Worm (Caenorhabditis elegans) whole organism, L1 larva: Measurements from ENCODE around the gene F54D12.8.

Source experiments
- C04F5.9 ChIP-seq: sonication (generic microtip); optimal IDR thresholded peaks from 2 replicates; lab custom pipeline; 2016; ENCODE audit warnings: missing genetic modification characterization, missing compliant biosample characterization
- F16B12.6 ChIP-seq: fragments of 150-350 bp; optimal IDR thresholded peaks from 2 replicates; lab custom pipeline; 2014; ENCODE audit warnings: missing biosample characterization, missing genetic modification characterization
- Y116A8C.19 ChIP-seq: sonication (generic microtip); optimal IDR thresholded peaks from 2 replicates; lab custom pipeline; 2016; ENCODE audit warnings: missing compliant biosample characterization, missing genetic modification characterization, borderline replicate concordance
- alr-1 ChIP-seq: fragments of 200-800 bp; sonication (Bioruptor generic); optimal IDR thresholded peaks from 2 replicates; lab custom pipeline; 2018; ENCODE audit warnings: borderline replicate concordance, mild to moderate bottlenecking, missing genetic modification characterization, missing compliant biosample characterization
- aly-2 ChIP-seq: fragments of 150-350 bp; optimal IDR thresholded peaks from 2 replicates; lab custom pipeline; 2014; ENCODE audit warnings: missing biosample characterization, missing genetic modification characterization
- ama-1 ChIP-seq: fragments of 150-350 bp; optimal IDR thresholded peaks from 2 replicates; lab custom pipeline; 2014
- ceh-82 ChIP-seq, 3 experiments: fragments of 150-350 bp in 1 of 3; sonication (generic microtip) in 2 of 3; optimal IDR thresholded peaks; 2 replicates each; lab custom pipeline; 2014 to 2017; ENCODE audit warnings: missing biosample characterization in 3 of 3, missing genetic modification characterization in 3 of 3
- ceh-90 ChIP-seq: sonication (generic microtip); optimal IDR thresholded peaks from 2 replicates; lab custom pipeline; 2016; ENCODE audit warnings: missing genetic modification characterization, missing compliant biosample characterization
- ces-1 ChIP-seq: fragments of 150-350 bp; optimal IDR thresholded peaks from 2 replicates; lab custom pipeline; 2014; ENCODE audit warnings: missing biosample characterization, missing genetic modification reagents, missing genetic modification characterization
- dsc-1 ChIP-seq: sonication (generic microtip); optimal IDR thresholded peaks from 2 replicates; lab custom pipeline; 2016; ENCODE audit warnings: mild to moderate bottlenecking, missing genetic modification characterization, missing compliant biosample characterization
- efl-1 ChIP-seq, 4 experiments: fragments of 150-350 bp; optimal IDR thresholded peaks in 3 of 4; peaks in 1 of 4; 1 replicate in 1 of 4; 2 replicates in 3 of 4; lab custom pipeline; 2014; ENCODE audit warnings: missing biosample characterization in 2 of 4, missing genetic modification characterization in 2 of 4, missing genetic modification reagents in 2 of 4
- efl-3 ChIP-seq: fragments of 200-800 bp; sonication (Bioruptor generic); optimal IDR thresholded peaks from 2 replicates; lab custom pipeline; 2018; ENCODE audit warnings: mild to moderate bottlenecking, missing genetic modification characterization, missing compliant biosample characterization
- egl-13 ChIP-seq: sonication (generic microtip); optimal IDR thresholded peaks from 2 replicates; lab custom pipeline; 2016; ENCODE audit warnings: missing genotype, missing genetic modification reagents, missing genetic modification characterization, missing compliant biosample characterization
- egl-27 ChIP-seq, 2 experiments: fragments of 150-350 bp in 1 of 2; sonication (generic microtip); optimal IDR thresholded peaks; 3 replicates each; lab custom pipeline; 2017 to 2018; ENCODE audit warnings: missing biosample characterization in 2 of 2, missing genetic modification characterization in 2 of 2, missing genetic modification reagents in 2 of 2
- elt-2 ChIP-seq: sonication (generic microtip); optimal IDR thresholded peaks from 2 replicates; lab custom pipeline; 2016; ENCODE audit warnings: missing genetic modification characterization, mild to moderate bottlenecking, inconsistent platforms, missing compliant biosample characterization, missing genetic modification reagents
- elt-3 ChIP-seq, 6 experiments: fragments of 150-350 bp in 1 of 6; sonication (generic microtip); optimal IDR thresholded peaks; 2 replicates each; lab custom pipeline; 2017 to 2018; ENCODE audit warnings: missing biosample characterization in 6 of 6, missing genetic modification characterization in 6 of 6, inconsistent platforms in 1 of 6
- fkh-10 ChIP-seq: sonication (generic microtip); optimal IDR thresholded peaks from 2 replicates; lab custom pipeline; 2017; ENCODE audit warnings: missing biosample characterization, missing genetic modification reagents, missing genetic modification characterization
- fkh-4 ChIP-seq: sonication (generic microtip); optimal IDR thresholded peaks from 2 replicates; lab custom pipeline; 2016; ENCODE audit warnings: missing compliant biosample characterization, missing genetic modification characterization, borderline replicate concordance
- fos-1 ChIP-seq: fragments of 150-350 bp; optimal IDR thresholded peaks from 2 replicates; lab custom pipeline; 2014; ENCODE audit warnings: missing biosample characterization, missing genetic modification characterization
- grh-1 ChIP-seq: fragments of 200-800 bp; sonication (Bioruptor generic); IDR thresholded peaks from 2 replicates; pipeline ENCODE4 v1.3.6; 2022; ENCODE audit warnings: missing genetic modification reagents, missing genetic modification characterization, missing compliant biosample characterization
- irx-1 ChIP-seq: sonication (generic microtip); optimal IDR thresholded peaks from 2 replicates; lab custom pipeline; 2016; ENCODE audit warnings: missing genetic modification characterization, missing compliant biosample characterization
- jun-1 ChIP-seq: fragments of 150-350 bp; optimal IDR thresholded peaks from 2 replicates; lab custom pipeline; 2014; ENCODE audit warnings: missing biosample characterization, missing genetic modification reagents, missing genetic modification characterization
- lin-13 ChIP-seq: fragments of 150-350 bp; optimal IDR thresholded peaks from 2 replicates; lab custom pipeline; 2014; ENCODE audit warnings: missing biosample characterization, missing genetic modification reagents, missing genetic modification characterization
- lin-14 ChIP-seq: fragments of 200-800 bp; sonication (Bioruptor generic); optimal IDR thresholded peaks from 2 replicates; lab custom pipeline; 2018; ENCODE audit warnings: mild to moderate bottlenecking, missing genetic modification characterization, moderate library complexity, missing compliant biosample characterization
- lin-15B ChIP-seq: fragments of 150-350 bp; sonication (generic microtip); optimal IDR thresholded peaks from 3 replicates; lab custom pipeline; 2014; ENCODE audit warnings: missing biosample characterization, missing genetic modification characterization
- lin-35 ChIP-seq, 2 experiments: fragments of 150-350 bp; optimal IDR thresholded peaks; 2 replicates each; lab custom pipeline; 2014; ENCODE audit warnings: missing biosample characterization in 2 of 2, missing genetic modification characterization in 2 of 2, missing genetic modification reagents in 2 of 2
- lin-39 ChIP-seq: fragments of 150-350 bp; optimal IDR thresholded peaks from 2 replicates; lab custom pipeline; 2014; ENCODE audit warnings: missing biosample characterization, missing genetic modification reagents, missing genetic modification characterization
- lir-3 ChIP-seq: sonication (generic microtip); optimal IDR thresholded peaks from 2 replicates; lab custom pipeline; 2016; ENCODE audit warnings: mild to moderate bottlenecking, missing genetic modification characterization, moderate library complexity, missing compliant biosample characterization; ENCODE audit not compliant: poor library complexity
- lsy-2 ChIP-seq, 2 experiments: fragments of 150-350 bp; optimal IDR thresholded peaks; 2 replicates each; lab custom pipeline; 2014; ENCODE audit warnings: missing biosample characterization in 2 of 2, missing genetic modification characterization in 2 of 2
- mdl-1 ChIP-seq, 2 experiments: fragments of 150-350 bp; optimal IDR thresholded peaks; 2 replicates each; lab custom pipeline; 2014 to 2017; ENCODE audit warnings: missing biosample characterization in 2 of 2, missing genetic modification characterization in 2 of 2, inconsistent platforms in 1 of 2
- mef-2 ChIP-seq: fragments of 150-350 bp; optimal IDR thresholded peaks from 2 replicates; lab custom pipeline; 2014; ENCODE audit warnings: missing biosample characterization, missing genetic modification characterization
- mep-1 ChIP-seq: fragments of 150-350 bp; optimal IDR thresholded peaks from 2 replicates; lab custom pipeline; 2014; ENCODE audit warnings: missing biosample characterization, missing genetic modification characterization
- nhr-12 ChIP-seq: sonication (generic microtip); optimal IDR thresholded peaks from 2 replicates; lab custom pipeline; 2017; ENCODE audit warnings: missing biosample characterization, missing genetic modification characterization
- nhr-19 ChIP-seq: fragments of 200-800 bp; sonication (Bioruptor generic); conservative IDR thresholded peaks from 2 replicates; pipeline ENCODE4 v1.3.6; 2022; ENCODE audit warnings: missing genetic modification characterization, missing compliant biosample characterization
- nhr-237 ChIP-seq: fragments of 150-350 bp; optimal IDR thresholded peaks from 2 replicates; lab custom pipeline; 2014; ENCODE audit warnings: missing biosample characterization, missing genetic modification characterization
- nhr-28 ChIP-seq: fragments of 150-350 bp; optimal IDR thresholded peaks from 2 replicates; lab custom pipeline; 2014; ENCODE audit warnings: missing biosample characterization, missing genetic modification characterization
- nhr-47 ChIP-seq: sonication (generic microtip); optimal IDR thresholded peaks from 2 replicates; lab custom pipeline; 2016; ENCODE audit warnings: mild to moderate bottlenecking, missing genetic modification characterization, moderate library complexity, missing compliant biosample characterization
- nhr-71 ChIP-seq: sonication (generic microtip); optimal IDR thresholded peaks from 2 replicates; lab custom pipeline; 2016; ENCODE audit warnings: mild to moderate bottlenecking, missing genetic modification characterization, moderate library complexity, missing compliant biosample characterization
- nhr-77 ChIP-seq: fragments of 150-350 bp; optimal IDR thresholded peaks from 2 replicates; lab custom pipeline; 2014; ENCODE audit warnings: missing biosample characterization, missing genetic modification characterization
- nhr-85 ChIP-seq: sonication (generic microtip); peaks from one replicate; lab custom pipeline; 2016; ENCODE audit warnings: missing genetic modification characterization, inconsistent platforms, missing compliant biosample characterization
- nhr-90 ChIP-seq: sonication (generic microtip); optimal IDR thresholded peaks from 2 replicates; lab custom pipeline; 2016; ENCODE audit warnings: mild to moderate bottlenecking, missing genetic modification characterization, missing compliant biosample characterization; ENCODE audit not compliant: poor library complexity
- pax-3 ChIP-seq: fragments of 200-800 bp; sonication (Bioruptor generic); optimal IDR thresholded peaks from 2 replicates; lab custom pipeline; 2018; ENCODE audit warnings: mild to moderate bottlenecking, missing genetic modification characterization, moderate library complexity, missing compliant biosample characterization
- rnt-1 ChIP-seq: sonication (generic microtip); optimal IDR thresholded peaks from 2 replicates; lab custom pipeline; 2016; ENCODE audit warnings: mild to moderate bottlenecking, missing genetic modification characterization, moderate library complexity, missing compliant biosample characterization
- skn-1 ChIP-seq: fragments of 150-350 bp; optimal IDR thresholded peaks from 2 replicates; lab custom pipeline; 2014; ENCODE audit warnings: missing biosample characterization, missing genetic modification characterization
- snpc-4 ChIP-seq: fragments of 150-350 bp; optimal IDR thresholded peaks from 2 replicates; lab custom pipeline; 2014; ENCODE audit warnings: missing biosample characterization, missing genetic modification characterization
- sox-4 ChIP-seq: sonication (generic microtip); optimal IDR thresholded peaks from 2 replicates; lab custom pipeline; 2016; ENCODE audit warnings: missing genetic modification characterization, missing compliant biosample characterization
- sptf-1 ChIP-seq: fragments of 150-350 bp; optimal IDR thresholded peaks from 2 replicates; lab custom pipeline; 2014; ENCODE audit warnings: missing biosample characterization, missing genetic modification characterization
- tbx-2 ChIP-seq: sonication (generic microtip); optimal IDR thresholded peaks from 2 replicates; lab custom pipeline; 2016; ENCODE audit warnings: missing genetic modification characterization, missing compliant biosample characterization
- unc-130 ChIP-seq: fragments of 150-350 bp; optimal IDR thresholded peaks from 2 replicates; lab custom pipeline; 2017; ENCODE audit warnings: missing biosample characterization, missing genetic modification characterization, inconsistent platforms
- unc-62 ChIP-seq: fragments of 150-350 bp; optimal IDR thresholded peaks from 2 replicates; lab custom pipeline; 2014; ENCODE audit warnings: missing biosample characterization, missing genetic modification reagents, missing genetic modification characterization
- unc-98 ChIP-seq: fragments of 200-800 bp; sonication (Bioruptor generic); IDR thresholded peaks from 2 replicates; pipeline ENCODE4 v1.3.6; 2022; ENCODE audit warnings: missing genetic modification characterization, missing compliant biosample characterization
- zip-4 ChIP-seq: fragments of 200-800 bp; sonication (Bioruptor generic); optimal IDR thresholded peaks from 2 replicates; lab custom pipeline; 2018; ENCODE audit warnings: mild to moderate bottlenecking, missing genetic modification characterization, moderate library complexity, missing compliant biosample characterization
- ztf-11 ChIP-seq, 2 experiments: sonication (generic microtip); optimal IDR thresholded peaks; 2 replicates each; lab custom pipeline; 2016 to 2017; ENCODE audit warnings: missing genetic modification characterization in 2 of 2, missing biosample characterization in 1 of 2, missing compliant biosample characterization in 1 of 2

F54D12.8 gene

DNA sequence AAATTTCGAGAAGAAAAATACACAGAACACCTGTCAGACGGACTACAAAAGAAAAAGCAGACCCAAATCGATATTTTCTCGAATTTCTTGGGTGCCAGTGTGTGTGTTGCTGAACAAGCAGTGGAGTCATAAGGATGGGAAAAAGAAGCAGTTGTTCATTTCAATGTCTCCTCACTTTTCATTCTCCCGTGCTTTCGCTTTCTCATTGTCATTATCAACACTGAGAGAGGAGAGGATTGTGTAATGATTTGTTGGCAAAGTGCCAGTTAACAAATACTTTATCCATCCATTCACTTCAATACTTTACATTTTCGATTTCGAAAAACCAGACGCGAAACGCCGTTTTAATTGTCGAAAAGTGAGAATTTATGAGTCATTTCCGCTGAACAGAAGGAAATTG lies 22.2 kb downstream of the F54D12.8 start:
- TF ChIP-seq mep-1 (tag; lab: Kevin White, UChicago) = no peak
- no peak for TF ChIP-seq C04F5.9 (tag; lab: Kevin White, UChicago)
- no peak for TF ChIP-seq nhr-12 (tag; lab: Kevin White, UChicago)
- TF ChIP-seq grh-1 (GFP tag; lab: Robert Waterston, UW) = no peak
- no peak for TF ChIP-seq lin-14
- no peak for TF ChIP-seq pax-3 (tag; lab: Kevin White, UChicago)
- peak; percentile 69 for TF ChIP-seq rnt-1 (tag; lab: Kevin White, UChicago)
- peak; percentile 49 for TF ChIP-seq nhr-71 (tag; lab: Kevin White, UChicago)
- no peak for TF ChIP-seq aly-2 (tag; lab: Kevin White, UChicago)
- no peak for TF ChIP-seq F16B12.6 (tag; lab: Kevin White, UChicago)
- peak; percentile 13 for TF ChIP-seq unc-130 (tag; lab: Kevin White, UChicago)
- no peak for TF ChIP-seq ama-1 (lab: Kevin White, UChicago)
- no peak for TF ChIP-seq zip-4 (GFP tag; lab: Kevin White, UChicago)
- no peak for TF ChIP-seq unc-98 (GFP tag; lab: Robert Waterston, UW)
- no peak for TF ChIP-seq unc-62 (GFP tag; lab: Kevin White, UChicago)
- no peak for TF ChIP-seq dsc-1 (tag; lab: Kevin White, UChicago)
- TF ChIP-seq jun-1 (tag; lab: Kevin White, UChicago) = no peak
- TF ChIP-seq mdl-1 (tag; optimal IDR thresholded peaks at IDR 0.05; lab: Kevin White, UChicago) = no peak
- no peak for TF ChIP-seq snpc-4 (tag; lab: Kevin White, UChicago)
- TF ChIP-seq egl-13 (tag; lab: Kevin White, UChicago) = no peak
- TF ChIP-seq nhr-47 (tag; lab: Kevin White, UChicago) = no peak
- TF ChIP-seq ztf-11 (tag; optimal IDR thresholded peaks at IDR 0.05; lab: Kevin White, UChicago) = no peak
- TF ChIP-seq irx-1 = no peak
- TF ChIP-seq nhr-90 (tag; lab: Kevin White, UChicago) = no peak
- no peak for TF ChIP-seq lin-35 (GFP tag; optimal IDR thresholded peaks at IDR 0.05; lab: Kevin White, UChicago)
- TF ChIP-seq egl-27 (tag; optimal IDR thresholded peaks at IDR 0.05; lab: Kevin White, UChicago) = no peak
- TF ChIP-seq fos-1 = no peak
- TF ChIP-seq efl-1 (optimal IDR thresholded peaks at IDR 0.05; lab: Kevin White, UChicago) = peak in 1 of 2 experiments; percentile 16
- TF ChIP-seq efl-1 (GFP tag; optimal IDR thresholded peaks at IDR 0.05 in 1 of 2; lab: Kevin White, UChicago) = peak in 1 of 2 experiments; percentile 2
- no peak for TF ChIP-seq sptf-1 (tag; lab: Kevin White, UChicago)
- no peak for TF ChIP-seq nhr-28 (tag; lab: Kevin White, UChicago)
- no peak for TF ChIP-seq lin-13 (GFP tag; lab: Kevin White, UChicago)
- no peak for TF ChIP-seq fkh-4 (tag; lab: Kevin White, UChicago)
- no peak for TF ChIP-seq elt-2 (tag; lab: Kevin White, UChicago)
- TF ChIP-seq nhr-85 (tag; lab: Kevin White, UChicago) = no peak
- TF ChIP-seq elt-3 (tag; optimal IDR thresholded peaks at IDR 0.05; lab: Kevin White, UChicago) = no peak
- TF ChIP-seq efl-3 (GFP tag; lab: Kevin White, UChicago) = no peak
- no peak for TF ChIP-seq tbx-2 (tag; lab: Kevin White, UChicago)
- no peak for TF ChIP-seq mef-2 (tag; lab: Kevin White, UChicago)
- no peak for TF ChIP-seq nhr-77 (tag; lab: Kevin White, UChicago)
- TF ChIP-seq ceh-82 (tag; optimal IDR thresholded peaks at IDR 0.05; lab: Kevin White, UChicago) = no peak
- no peak for TF ChIP-seq lin-39
- TF ChIP-seq skn-1 (tag; lab: Kevin White, UChicago) = no peak
- peak; percentile 19 to 30 for TF ChIP-seq lsy-2 (tag; optimal IDR thresholded peaks at IDR 0.05; lab: Kevin White, UChicago)
- no peak for TF ChIP-seq fkh-10 (GFP tag; lab: Kevin White, UChicago)
- no peak for TF ChIP-seq ces-1 (GFP tag; lab: Kevin White, UChicago)
- TF ChIP-seq alr-1 (tag; lab: Kevin White, UChicago) = no peak
- 0 out of 2 replicates have a peak, but pooled peaks have one; percentile 22 for TF ChIP-seq nhr-19 (GFP tag; lab: Robert Waterston, UW)
- no peak for TF ChIP-seq Y116A8C.19 (tag; lab: Kevin White, UChicago)
- TF ChIP-seq lir-3 (tag; lab: Kevin White, UChicago) = no peak
- no peak for TF ChIP-seq sox-4 (tag; lab: Kevin White, UChicago)
- no peak for TF ChIP-seq lin-15B (tag; lab: Kevin White, UChicago)
- no peak for TF ChIP-seq ceh-90 (tag; lab: Kevin White, UChicago)
- TF ChIP-seq nhr-237 (tag; lab: Kevin White, UChicago) = no peak
